Fruit fly (Drosophila melanogaster) whole organism, embryonic: ENCODE data around the gene CG3448.

Experiments used
- Atf-2 ChIP-seq: fragments of 200-800 bp; sonication (Bioruptor generic); optimal IDR thresholded peaks from 2 replicates; lab custom pipeline; 2016; ENCODE audit warnings: missing biosample characterization, missing genetic modification characterization
- B-H2 ChIP-seq: fragments of 200-800 bp; sonication (Bioruptor generic); optimal IDR thresholded peaks from 2 replicates; lab custom pipeline; 2018; ENCODE audit warnings: missing biosample characterization, mild to moderate bottlenecking, missing genetic modification characterization
- CG10366 ChIP-seq: fragments of 200-800 bp; sonication (Bioruptor generic); IDR thresholded peaks from 2 replicates; pipeline ENCODE4 v1.3.6; 2022; ENCODE audit warnings: missing biosample characterization, missing genetic modification characterization
- CG12659 ChIP-seq: fragments of 200-800 bp; sonication (Bioruptor generic); optimal IDR thresholded peaks from 3 replicates; lab custom pipeline; 2017; ENCODE audit warnings: mild to moderate bottlenecking, missing biosample characterization, missing genetic modification reagents, missing genetic modification characterization
- CG13424 ChIP-seq: fragments of 200-800 bp; sonication (Bioruptor generic); optimal IDR thresholded peaks from 2 replicates; lab custom pipeline; 2019; ENCODE audit warnings: missing biosample characterization, mild to moderate bottlenecking, missing genetic modification characterization, moderate library complexity
- CG13894 ChIP-seq: fragments of 200-800 bp; sonication (Bioruptor generic); optimal IDR thresholded peaks from 3 replicates; lab custom pipeline; 2018; ENCODE audit warnings: missing biosample characterization, mild to moderate bottlenecking, missing genetic modification characterization, moderate library complexity
- CG14860 ChIP-seq: fragments of 200-800 bp; sonication (Bioruptor generic); IDR thresholded peaks from 3 replicates; pipeline ENCODE4 v1.3.6; 2022; ENCODE audit warnings: missing biosample characterization, missing genetic modification characterization; ENCODE audit not compliant: partially characterized antibody
- CG15011 ChIP-seq: fragments of 200-800 bp; sonication (Bioruptor generic); optimal IDR thresholded peaks from 3 replicates; lab custom pipeline; 2018; ENCODE audit warnings: missing biosample characterization, mild to moderate bottlenecking, missing genetic modification characterization
- CG15601 ChIP-seq: fragments of 200-800 bp; sonication (Bioruptor generic); optimal IDR thresholded peaks from 3 replicates; lab custom pipeline; 2019; ENCODE audit warnings: missing biosample characterization, mild to moderate bottlenecking, missing genetic modification characterization, moderate library complexity
- CG17802 ChIP-seq: fragments of 200-800 bp; sonication (Bioruptor generic); optimal IDR thresholded peaks from 2 replicates; lab custom pipeline; 2018; ENCODE audit warnings: missing biosample characterization, mild to moderate bottlenecking, missing genetic modification characterization, moderate library complexity
- CG2712 ChIP-seq: fragments of 200-800 bp; optimal IDR thresholded peaks from 3 replicates; lab custom pipeline; 2019; ENCODE audit warnings: missing biosample characterization, mild to moderate bottlenecking, missing genetic modification characterization, moderate library complexity
- CG30020 ChIP-seq: fragments of 200-800 bp; optimal IDR thresholded peaks from 2 replicates; lab custom pipeline; 2019; ENCODE audit warnings: missing biosample characterization, mild to moderate bottlenecking, missing genetic modification characterization, moderate library complexity
- CG30403 ChIP-seq: fragments of 200-800 bp; sonication (Bioruptor generic); optimal IDR thresholded peaks from 3 replicates; lab custom pipeline; 2016; ENCODE audit warnings: missing biosample characterization, missing genetic modification characterization
- CG31224 ChIP-seq: fragments of 200-800 bp; sonication (Bioruptor generic); IDR thresholded peaks from 2 replicates; pipeline ENCODE4 v1.3.6; 2022; ENCODE audit warnings: missing biosample characterization, missing genetic modification characterization
- CG32532 ChIP-seq: fragments of 200-800 bp; sonication (Bioruptor generic); IDR thresholded peaks from 2 replicates; pipeline ENCODE4 v1.3.6; 2022; ENCODE audit warnings: missing biosample characterization, missing genetic modification characterization
- CG33213 ChIP-seq: fragments of 200-800 bp; sonication (Bioruptor generic); optimal IDR thresholded peaks from 3 replicates; lab custom pipeline; 2016; ENCODE audit warnings: missing biosample characterization, missing genetic modification characterization
- CG3838 ChIP-seq: fragments of 200-800 bp; sonication (Bioruptor generic); optimal IDR thresholded peaks from 3 replicates; lab custom pipeline; 2016; ENCODE audit warnings: missing biosample characterization, missing genetic modification characterization
- CG43689 ChIP-seq: fragments of 200-800 bp; sonication (Bioruptor generic); IDR thresholded peaks from 2 replicates; pipeline ENCODE4 v1.3.6; 2022; ENCODE audit warnings: missing biosample characterization, missing genetic modification characterization
- CG7987 ChIP-seq: fragments of 200-800 bp; sonication (Bioruptor generic); optimal IDR thresholded peaks from 2 replicates; lab custom pipeline; 2018; ENCODE audit warnings: missing biosample characterization, mild to moderate bottlenecking, missing genetic modification characterization, moderate library complexity
- Dad ChIP-seq: fragments of 200-800 bp; sonication (Bioruptor generic); optimal IDR thresholded peaks from 3 replicates; lab custom pipeline; 2016; ENCODE audit warnings: missing biosample characterization, missing genetic modification characterization
- Dbx ChIP-seq: fragments of 200-800 bp; sonication (Bioruptor generic); IDR thresholded peaks from 3 replicates; pipeline ENCODE4 v1.3.6; 2022; ENCODE audit warnings: missing biosample characterization, missing genetic modification characterization
- Ets65A ChIP-seq: fragments of 200-800 bp; sonication (Bioruptor generic); peaks from one replicate; lab custom pipeline; 2016; ENCODE audit warnings: missing biosample characterization, missing genetic modification characterization
- Fer1 ChIP-seq: fragments of 200-800 bp; sonication (Bioruptor generic); optimal IDR thresholded peaks from 2 replicates; lab custom pipeline; 2017; ENCODE audit warnings: missing biosample characterization, mild to moderate bottlenecking, missing genetic modification characterization
- HHEX ChIP-seq: fragments of 200-800 bp; sonication (Bioruptor generic); optimal IDR thresholded peaks from 3 replicates; lab custom pipeline; 2017; ENCODE audit warnings: missing biosample characterization, mild to moderate bottlenecking, missing genetic modification characterization, missing genetic modification reagents
- HLHmδ ChIP-seq: fragments of 200-800 bp; sonication (Bioruptor generic); optimal IDR thresholded peaks from 2 replicates; lab custom pipeline; 2018; ENCODE audit warnings: missing biosample characterization, mild to moderate bottlenecking, missing genetic modification characterization, moderate library complexity
- Hr39 ChIP-seq: fragments of >200 bp; optimal IDR thresholded peaks from 2 replicates; lab custom pipeline; 2017
- Hr78 ChIP-seq, 2 experiments: fragments of 200-800 bp in 1 of 2; fragments of >200 bp in 1 of 2; sonication (Bioruptor generic) in 1 of 2; optimal IDR thresholded peaks; 2 replicates each; lab custom pipeline; 2017 to 2019; ENCODE audit warnings: missing biosample characterization in 2 of 2, missing genetic modification characterization in 2 of 2, mild to moderate bottlenecking in 1 of 2, moderate library complexity in 1 of 2
- MTF-1 ChIP-seq: fragments of 200-800 bp; sonication (Bioruptor generic); optimal IDR thresholded peaks from 2 replicates; lab custom pipeline; 2018; ENCODE audit warnings: missing biosample characterization, mild to moderate bottlenecking, missing genetic modification characterization, borderline replicate concordance
- Max ChIP-seq: fragments of 200-800 bp; sonication (Bioruptor generic); optimal IDR thresholded peaks from 2 replicates; lab custom pipeline; 2016; ENCODE audit warnings: missing biosample characterization, mild to moderate bottlenecking, missing genetic modification characterization
- Med ChIP-seq: fragments of 200-800 bp; sonication (Bioruptor generic); peaks from one replicate; lab custom pipeline; 2016; ENCODE audit warnings: missing biosample characterization, missing genetic modification characterization, mild to moderate bottlenecking, inconsistent platforms, moderate library complexity
- NC2α ChIP-seq: fragments of 200-800 bp; sonication (Bioruptor generic); optimal IDR thresholded peaks from 2 replicates; lab custom pipeline; 2016; ENCODE audit warnings: missing biosample characterization, missing genetic modification characterization
- Neu2 ChIP-seq: fragments of 200-800 bp; sonication (Bioruptor generic); optimal IDR thresholded peaks from 3 replicates; lab custom pipeline; 2016; ENCODE audit warnings: missing biosample characterization, missing genetic modification characterization, borderline replicate concordance
- Sox100B ChIP-seq: fragments of 200-800 bp; sonication (Bioruptor generic); optimal IDR thresholded peaks from 3 replicates; lab custom pipeline; 2018; ENCODE audit warnings: missing biosample characterization, mild to moderate bottlenecking, missing genetic modification characterization
- Spps ChIP-seq: fragments of 200-800 bp; sonication (Bioruptor generic); optimal IDR thresholded peaks from 2 replicates; lab custom pipeline; 2018; ENCODE audit warnings: missing biosample characterization, mild to moderate bottlenecking, missing genetic modification characterization
- TFAM ChIP-seq: fragments of 200-800 bp; sonication (Bioruptor generic); optimal IDR thresholded peaks from 2 replicates; lab custom pipeline; 2017; ENCODE audit warnings: missing biosample characterization, missing genetic modification characterization, inconsistent platforms
- Taf1 ChIP-seq: fragments of 200-800 bp; sonication (Bioruptor generic); IDR thresholded peaks from 2 replicates; pipeline ENCODE4 v1.3.6; 2022; ENCODE audit warnings: missing biosample characterization, missing genetic modification characterization
- chm ChIP-seq: fragments of 200-800 bp; sonication (Bioruptor generic); IDR thresholded peaks from 2 replicates; pipeline ENCODE4 v1.3.6; 2022; ENCODE audit warnings: missing biosample characterization, missing genetic modification characterization
- en ChIP-seq: fragments of 200-800 bp; sonication (Bioruptor generic); optimal IDR thresholded peaks from 2 replicates; lab custom pipeline; 2016; ENCODE audit warnings: missing biosample characterization, missing genetic modification characterization
- gce ChIP-seq: fragments of 200-800 bp; sonication (Bioruptor generic); IDR thresholded peaks from 3 replicates; pipeline ENCODE4 v1.3.6; 2022; ENCODE audit warnings: missing biosample characterization, missing genetic modification characterization
- gem ChIP-seq: fragments of 200-800 bp; sonication (Bioruptor generic); optimal IDR thresholded peaks from 2 replicates; lab custom pipeline; 2019; ENCODE audit warnings: missing biosample characterization, mild to moderate bottlenecking, missing genetic modification characterization, moderate library complexity
- gfzf ChIP-seq: fragments of 200-800 bp; sonication (Bioruptor generic); optimal IDR thresholded peaks from 2 replicates; lab custom pipeline; 2016; ENCODE audit warnings: missing biosample characterization, mild to moderate bottlenecking, missing genetic modification characterization, moderate library complexity
- pfk ChIP-seq: fragments of 200-800 bp; sonication (Bioruptor generic); optimal IDR thresholded peaks from 2 replicates; lab custom pipeline; 2018; ENCODE audit warnings: missing biosample characterization, mild to moderate bottlenecking, missing genetic modification characterization, moderate library complexity
- prd ChIP-seq, 3 experiments: fragments of >200 bp in 2 of 3; fragments of 200-800 bp in 1 of 3; sonication (Bioruptor generic) in 1 of 3; optimal IDR thresholded peaks in 2 of 3; IDR thresholded peaks in 1 of 3; 2 replicates in 2 of 3; 3 replicates in 1 of 3; pipeline versions ENCODE4 v1.3.6 to Lab custom; 2017 to 2022; ENCODE audit warnings: missing biosample characterization in 1 of 3, missing genetic modification characterization in 1 of 3
- run ChIP-seq: fragments of 200-800 bp; sonication (Bioruptor generic); optimal IDR thresholded peaks from 3 replicates; lab custom pipeline; 2018; ENCODE audit warnings: missing biosample characterization, mild to moderate bottlenecking, missing genetic modification characterization
- trem ChIP-seq: fragments of 200-800 bp; optimal IDR thresholded peaks from 3 replicates; lab custom pipeline; 2019; ENCODE audit warnings: missing biosample characterization, mild to moderate bottlenecking, missing genetic modification characterization, moderate library complexity
- wek ChIP-seq: fragments of 200-800 bp; sonication (Bioruptor generic); optimal IDR thresholded peaks from 3 replicates; lab custom pipeline; 2018; ENCODE audit warnings: missing biosample characterization, mild to moderate bottlenecking, missing genetic modification characterization, moderate library complexity
- zf30C ChIP-seq: fragments of 200-800 bp; sonication (Bioruptor generic); optimal IDR thresholded peaks from 3 replicates; lab custom pipeline; 2018; ENCODE audit warnings: missing biosample characterization, mild to moderate bottlenecking, missing genetic modification characterization

Gene CG3448

DNA sequence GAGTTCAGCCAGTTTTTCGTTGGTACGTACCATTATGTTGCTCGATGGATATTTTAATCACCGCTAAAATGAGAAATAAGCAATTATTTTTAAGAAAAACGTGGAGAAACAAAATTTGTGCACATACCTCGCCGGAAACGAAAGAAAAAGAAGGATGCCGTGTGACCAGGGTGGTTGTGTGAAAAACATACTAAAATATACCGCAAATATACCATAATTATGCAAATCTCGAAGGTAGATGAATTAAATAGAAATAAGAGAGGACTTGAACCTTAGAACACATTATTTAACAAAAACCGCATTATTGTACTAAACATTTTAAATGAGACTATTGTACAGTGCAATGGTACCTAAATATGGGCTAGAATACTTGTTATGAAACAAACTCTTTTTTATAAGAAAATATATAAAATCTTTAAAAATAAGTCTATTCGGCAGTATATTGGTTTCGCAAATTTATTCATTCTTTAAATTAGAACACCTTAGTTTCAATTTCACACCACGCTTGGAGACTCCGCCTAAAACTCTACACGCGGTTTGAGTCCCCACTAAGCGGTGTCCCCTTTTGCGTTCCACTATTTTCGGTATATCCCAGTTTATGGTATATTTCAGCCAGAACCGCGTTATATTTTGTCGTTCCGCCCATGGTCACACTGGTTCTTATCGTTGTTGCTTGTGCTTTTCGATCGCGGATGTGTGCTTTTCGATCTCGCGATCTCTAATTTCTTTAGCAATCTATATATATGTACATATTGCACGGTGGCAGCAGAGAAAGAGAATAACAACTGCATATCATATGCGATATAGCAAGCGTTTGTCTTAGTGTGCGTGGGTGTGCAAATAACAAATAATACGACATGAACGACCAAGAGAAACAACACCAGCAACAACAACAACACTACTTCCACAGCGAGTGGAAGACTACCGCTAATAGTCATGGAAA lies 21.4 kb downstream of the CG3448 start, which contains the start of the genes RpS17 and MTF-1 (continued):
- TF ChIP-seq prd (optimal IDR thresholded peaks at IDR 0.05; lab: Kevin White, UChicago), result no peak
- no peak for TF ChIP-seq prd (GFP tag; IDR thresholded peaks at IDR 0.05; lab: Robert Waterston, UW)
- peak; percentile 66 for TF ChIP-seq CG32532 (GFP tag; lab: Robert Waterston, UW)
- TF ChIP-seq CG30403, result peak; percentile 9
- no peak for TF ChIP-seq CG14860 (GFP tag; lab: Robert Waterston, UW)
- peak; percentile 92 for TF ChIP-seq Med (GFP tag; lab: Kevin White, UChicago)
- TF ChIP-seq gfzf, result peak; percentile 94
- TF ChIP-seq Atf-2, result no peak
- peak; percentile 85 for TF ChIP-seq Ets65A (GFP tag; lab: Kevin White, UChicago)
- peak; percentile 5 for TF ChIP-seq en (GFP tag; lab: Kevin White, UChicago)
- no peak for TF ChIP-seq CG31224 (GFP tag; lab: Robert Waterston, UW)
- TF ChIP-seq HHEX (GFP tag; lab: Kevin White, UChicago), result peak; percentile 68
- TF ChIP-seq trem (tag; lab: Kevin White, UChicago), result peak; percentile 19
- TF ChIP-seq chm, result peak; percentile 80
- TF ChIP-seq Dbx (GFP tag; lab: Robert Waterston, UW), result peak; percentile 34; the same call in 2 of the 3 replicates
- TF ChIP-seq CG30020 (tag; lab: Kevin White, UChicago), result peak; percentile 7
- peak; percentile 98 for TF ChIP-seq wek
- peak; percentile 57 for TF ChIP-seq CG33213 (GFP tag; lab: Kevin White, UChicago)
- peak; percentile 6 for TF ChIP-seq Dad (GFP tag; lab: Kevin White, UChicago)
- TF ChIP-seq Hr78 (GFP tag; optimal IDR thresholded peaks at IDR 0.05; lab: Kevin White, UChicago), result no peak
- no peak for TF ChIP-seq Neu2 (GFP tag; lab: Kevin White, UChicago)
- no peak for TF ChIP-seq CG13424
- peak; percentile 3 for TF ChIP-seq zf30C (GFP tag; lab: Kevin White, UChicago)
- no peak for TF ChIP-seq CG3838
- no peak for TF ChIP-seq Hr39
- TF ChIP-seq Taf1, result no peak
- TF ChIP-seq CG43689 (GFP tag; lab: Robert Waterston, UW), result no peak
- TF ChIP-seq gce (GFP tag; lab: Robert Waterston, UW), result peak; percentile 51; the same call in 1 of the 3 replicates
- TF ChIP-seq HLHmδ (GFP tag; lab: Kevin White, UChicago), result peak; percentile 27
- TF ChIP-seq run (tag; lab: Kevin White, UChicago), result peak; percentile 7
- TF ChIP-seq Sox100B, result peak; percentile 46
- TF ChIP-seq pfk (GFP tag; lab: Kevin White, UChicago), result peak; percentile 23
- TF ChIP-seq CG2712 (tag; lab: Kevin White, UChicago), result peak; percentile 47
- peak; percentile 28 for TF ChIP-seq CG13894
- TF ChIP-seq Spps (tag; lab: Kevin White, UChicago), result peak; percentile 15
- peak; percentile 35 for TF ChIP-seq gem
- TF ChIP-seq CG17802 (tag; lab: Kevin White, UChicago), result no peak
- TF ChIP-seq MTF-1 (GFP tag; lab: Kevin White, UChicago), result peak; percentile 93
- TF ChIP-seq CG10366, result peak; percentile 37
- peak; percentile 64 for TF ChIP-seq CG7987
- TF ChIP-seq Max, result peak; percentile 26
- TF ChIP-seq CG15601 (tag; lab: Kevin White, UChicago), result peak; percentile 63
- TF ChIP-seq B-H2 (GFP tag; lab: Kevin White, UChicago), result peak; percentile 44
- peak; percentile 41 for TF ChIP-seq CG15011 (GFP tag; lab: Kevin White, UChicago)
- peak; percentile 61 for TF ChIP-seq Fer1 (GFP tag; lab: Kevin White, UChicago)
- TF ChIP-seq NC2α, result no peak
- no peak for TF ChIP-seq TFAM
- peak; percentile 67 for TF ChIP-seq CG12659
